Worm (Caenorhabditis elegans) whole organism, L4 larva: ENCODE measurements around the gene sprr-2.

Experiments used
- F44E2.7 ChIP-seq: fragments of 200-800 bp; sonication (Bioruptor generic); IDR thresholded peaks from 2 replicates; pipeline ENCODE4 v2.1.2; 2022; ENCODE audit warnings: missing genetic modification characterization, missing compliant biosample characterization
- F49E8.2 ChIP-seq: sonication (generic microtip); optimal IDR thresholded peaks from 2 replicates; lab custom pipeline; 2016; ENCODE audit warnings: missing compliant biosample characterization, mild to moderate bottlenecking, missing genetic modification characterization, borderline replicate concordance
- R02D3.7 ChIP-seq: fragments of 150-350 bp; sonication (generic microtip); optimal IDR thresholded peaks from 3 replicates; lab custom pipeline; 2014; ENCODE audit warnings: missing biosample characterization, missing genetic modification characterization
- T20F7.1 ChIP-seq: fragments of 200-800 bp; sonication (Bioruptor generic); optimal IDR thresholded peaks from 2 replicates; lab custom pipeline; 2018; ENCODE audit warnings: mild to moderate bottlenecking, missing genetic modification characterization, missing compliant biosample characterization
- Y75B8A.6 ChIP-seq: fragments of 200-800 bp; sonication (Bioruptor generic); IDR thresholded peaks from 2 replicates; pipeline ENCODE4 v1.3.6; 2022; ENCODE audit warnings: missing genetic modification reagents, missing genetic modification characterization, missing compliant biosample characterization
- aha-1 ChIP-seq: fragments of 150-350 bp; peaks from one replicate; lab custom pipeline; 2014; ENCODE audit warnings: missing biosample characterization, missing genetic modification characterization
- ceh-44 ChIP-seq: fragments of 200-800 bp; sonication (Bioruptor generic); IDR thresholded peaks from 2 replicates; pipeline ENCODE4 v1.3.6; 2022; ENCODE audit warnings: missing genetic modification reagents, missing genetic modification characterization, missing compliant biosample characterization
- ces-1 ChIP-seq: fragments of 150-350 bp; sonication (generic microtip); optimal IDR thresholded peaks from 4 replicates; lab custom pipeline; 2014; ENCODE audit warnings: missing biosample characterization, missing genetic modification reagents, missing genetic modification characterization
- daf-12 ChIP-seq: fragments of 150-350 bp; optimal IDR thresholded peaks from 2 replicates; lab custom pipeline; 2014; ENCODE audit warnings: missing biosample characterization, missing genetic modification reagents, missing genetic modification characterization
- daf-16 ChIP-seq, 3 experiments: sonication (generic microtip); optimal IDR thresholded peaks; 2 replicates each; lab custom pipeline; 2016 to 2017; ENCODE audit warnings: missing genetic modification characterization in 3 of 3, missing genetic modification reagents in 3 of 3, mild to moderate bottlenecking in 2 of 3, missing compliant biosample characterization in 2 of 3, missing biosample characterization in 1 of 3, moderate library complexity in 1 of 3
- daf-19 ChIP-seq: fragments of 200-800 bp; sonication (Bioruptor generic); conservative IDR thresholded peaks from 2 replicates; pipeline ENCODE4 v1.3.6; 2022; ENCODE audit warnings: missing genetic modification characterization, missing compliant biosample characterization
- dmd-6 ChIP-seq: fragments of 200-800 bp; sonication (Bioruptor generic); IDR thresholded peaks from 2 replicates; pipeline ENCODE4 v1.3.6; 2022; ENCODE audit warnings: missing genetic modification reagents, missing genetic modification characterization, missing compliant biosample characterization
- dmd-8 ChIP-seq: fragments of 200-800 bp; sonication (Bioruptor generic); IDR thresholded peaks from 2 replicates; pipeline ENCODE4 v1.3.6; 2022; ENCODE audit warnings: missing genetic modification characterization, missing compliant biosample characterization
- dmd-9 ChIP-seq: fragments of 200-800 bp; sonication (Bioruptor generic); IDR thresholded peaks from 2 replicates; pipeline ENCODE4 v1.3.6; 2022; ENCODE audit warnings: missing genetic modification reagents, missing genetic modification characterization, missing compliant biosample characterization
- duxl-1 ChIP-seq: sonication (generic microtip); optimal IDR thresholded peaks from 2 replicates; lab custom pipeline; 2016; ENCODE audit warnings: mild to moderate bottlenecking, missing genetic modification characterization, moderate library complexity, missing compliant biosample characterization; ENCODE audit not compliant: poor library complexity
- dve-1 ChIP-seq: sonication (generic microtip); optimal IDR thresholded peaks from 2 replicates; lab custom pipeline; 2017; ENCODE audit warnings: antibody characterized with exemption, mild to moderate bottlenecking, missing genetic modification characterization, missing compliant biosample characterization; ENCODE audit not compliant: insufficient read depth
- egl-27 ChIP-seq: sonication (generic microtip); optimal IDR thresholded peaks from 3 replicates; lab custom pipeline; 2017; ENCODE audit warnings: missing biosample characterization, missing genetic modification reagents, missing genetic modification characterization
- fkh-10 ChIP-seq: fragments of 150-350 bp; optimal IDR thresholded peaks from 2 replicates; lab custom pipeline; 2014; ENCODE audit warnings: missing biosample characterization, missing genetic modification reagents, missing genetic modification characterization
- fos-1 ChIP-seq: fragments of 150-350 bp; optimal IDR thresholded peaks from 2 replicates; lab custom pipeline; 2014; ENCODE audit warnings: missing biosample characterization, missing genetic modification characterization
- hlh-11 ChIP-seq: fragments of 200-800 bp; sonication (Bioruptor generic); optimal IDR thresholded peaks from 2 replicates; lab custom pipeline; 2018; ENCODE audit warnings: mild to moderate bottlenecking, missing genetic modification characterization, missing compliant biosample characterization
- hlh-30 ChIP-seq: sonication (generic microtip); optimal IDR thresholded peaks from 2 replicates; lab custom pipeline; 2017; ENCODE audit warnings: antibody characterized with exemption, mild to moderate bottlenecking, missing genetic modification characterization, missing compliant biosample characterization; ENCODE audit not compliant: insufficient read depth
- jun-1 ChIP-seq: fragments of 150-350 bp; optimal IDR thresholded peaks from 2 replicates; lab custom pipeline; 2014; ENCODE audit warnings: missing biosample characterization, missing genetic modification reagents, missing genetic modification characterization
- lin-1 ChIP-seq: fragments of 200-800 bp; sonication (Bioruptor generic); IDR thresholded peaks from 2 replicates; pipeline ENCODE4 v1.3.6; 2022; ENCODE audit warnings: missing genetic modification reagents, missing genetic modification characterization, missing compliant biosample characterization
- lin-13 ChIP-seq: fragments of 150-350 bp; optimal IDR thresholded peaks from 2 replicates; lab custom pipeline; 2014; ENCODE audit warnings: missing biosample characterization, missing genetic modification reagents, missing genetic modification characterization
- lin-38 ChIP-seq: fragments of 200-800 bp; sonication (Bioruptor generic); IDR thresholded peaks from 2 replicates; pipeline ENCODE4 v1.3.6; 2022; ENCODE audit warnings: missing genetic modification reagents, missing genetic modification characterization, missing compliant biosample characterization
- lsy-2 ChIP-seq, 2 experiments: fragments of 150-350 bp in 1 of 2; sonication (generic microtip) in 1 of 2; optimal IDR thresholded peaks; 2 replicates each; lab custom pipeline; 2014 to 2017; ENCODE audit warnings: missing biosample characterization in 2 of 2, missing genetic modification characterization in 2 of 2
- madf-5 ChIP-seq, 2 experiments: fragments of 200-800 bp; sonication (Bioruptor generic); IDR thresholded peaks; 2 replicates each; pipeline ENCODE4 v1.3.6; 2022; ENCODE audit warnings: missing compliant biosample characterization in 2 of 2, missing genetic modification characterization in 2 of 2
- mdl-1 ChIP-seq, 2 experiments: fragments of 150-350 bp in 1 of 2; sonication (generic microtip) in 1 of 2; optimal IDR thresholded peaks; 2 replicates each; lab custom pipeline; 2014 to 2017; ENCODE audit warnings: missing biosample characterization in 2 of 2, missing genetic modification characterization in 2 of 2
- mep-1 ChIP-seq: fragments of 150-350 bp; sonication (generic microtip); optimal IDR thresholded peaks from 3 replicates; lab custom pipeline; 2014; ENCODE audit warnings: missing biosample characterization, missing genetic modification characterization
- mes-2 ChIP-seq: sonication (generic microtip); optimal IDR thresholded peaks from 2 replicates; lab custom pipeline; 2016; ENCODE audit warnings: missing genotype, mild to moderate bottlenecking, missing genetic modification characterization, missing compliant biosample characterization; ENCODE audit not compliant: poor library complexity, severe bottlenecking
- mxl-2 ChIP-seq: fragments of 200-800 bp; sonication (Bioruptor generic); conservative IDR thresholded peaks from 2 replicates; pipeline ENCODE4 v1.3.6; 2022; ENCODE audit warnings: missing genetic modification reagents, missing genetic modification characterization, missing compliant biosample characterization
- mxl-3 ChIP-seq: fragments of 200-800 bp; sonication (Bioruptor generic); optimal IDR thresholded peaks from 2 replicates; lab custom pipeline; 2018; ENCODE audit warnings: mild to moderate bottlenecking, missing genetic modification characterization, missing compliant biosample characterization
- nhr-10 ChIP-seq: fragments of 150-350 bp; optimal IDR thresholded peaks from 2 replicates; lab custom pipeline; 2014; ENCODE audit warnings: missing biosample characterization, missing genetic modification characterization
- nhr-28 ChIP-seq: fragments of 150-350 bp; optimal IDR thresholded peaks from 2 replicates; lab custom pipeline; 2014; ENCODE audit warnings: missing biosample characterization, missing genetic modification characterization
- nhr-41 ChIP-seq: fragments of 200-800 bp; sonication (Bioruptor generic); IDR thresholded peaks from 2 replicates; pipeline ENCODE4 v1.3.6; 2022; ENCODE audit warnings: missing genetic modification reagents, missing genetic modification characterization, missing compliant biosample characterization
- nhr-6 ChIP-seq: fragments of 150-350 bp; optimal IDR thresholded peaks from 2 replicates; lab custom pipeline; 2014; ENCODE audit warnings: missing biosample characterization, missing genetic modification characterization
- pha-4 ChIP-seq, 2 experiments: fragments of 150-350 bp in 1 of 2; fragments of 200-800 bp in 1 of 2; sonication (Bioruptor generic) in 1 of 2; IDR thresholded peaks in 1 of 2; optimal IDR thresholded peaks in 1 of 2; 2 replicates each; pipeline versions ENCODE4 v1.3.6 to Lab custom; 2014 to 2022; ENCODE audit warnings: missing genetic modification characterization in 2 of 2, missing genetic modification reagents in 2 of 2, missing biosample characterization in 1 of 2, missing compliant biosample characterization in 1 of 2
- pqm-1 ChIP-seq: sonication (generic microtip); optimal IDR thresholded peaks from 2 replicates; lab custom pipeline; 2017; ENCODE audit warnings: missing biosample characterization, missing genetic modification characterization
- skn-1 ChIP-seq: fragments of 150-350 bp; optimal IDR thresholded peaks from 2 replicates; lab custom pipeline; 2014; ENCODE audit warnings: missing biosample characterization, missing genetic modification characterization
- snpc-4 ChIP-seq: fragments of 150-350 bp; optimal IDR thresholded peaks from 2 replicates; lab custom pipeline; 2014; ENCODE audit warnings: missing biosample characterization, missing genetic modification characterization
- tra-1 ChIP-seq: fragments of 200-800 bp; sonication (Bioruptor generic); IDR thresholded peaks from 2 replicates; pipeline ENCODE4 v1.3.6; 2022; ENCODE audit warnings: missing genetic modification reagents, missing genetic modification characterization, missing compliant biosample characterization
- unc-39 ChIP-seq: sonication (generic microtip); optimal IDR thresholded peaks from 2 replicates; lab custom pipeline; 2017; ENCODE audit warnings: missing biosample characterization, missing genetic modification characterization
- vab-7 ChIP-seq: fragments of 200-800 bp; sonication (Bioruptor generic); IDR thresholded peaks from 2 replicates; pipeline ENCODE4 v1.3.6; 2022; ENCODE audit warnings: missing genetic modification reagents, missing genetic modification characterization, missing compliant biosample characterization
- zag-1 ChIP-seq: fragments of 150-350 bp; optimal IDR thresholded peaks from 2 replicates; lab custom pipeline; 2014; ENCODE audit warnings: missing biosample characterization, missing genetic modification characterization
- zfp-3 ChIP-seq: fragments of 200-800 bp; sonication (Bioruptor generic); conservative IDR thresholded peaks from 2 replicates; pipeline ENCODE4 v1.3.6; 2022; ENCODE audit warnings: missing genetic modification reagents, missing genetic modification characterization, missing compliant biosample characterization
- ztf-7 ChIP-seq: fragments of 150-350 bp; optimal IDR thresholded peaks from 2 replicates; lab custom pipeline; 2014; ENCODE audit warnings: missing biosample characterization, missing genetic modification characterization

sprr-2 gene

ce11 chrX:14808796-14809195 lies 15.6 kb downstream of the sprr-2 start (continued):
- TF ChIP-seq dmd-9 (GFP tag; lab: Robert Waterston, UW): no peak
- peak in 1 of 2 experiments; percentile 16 for TF ChIP-seq lsy-2 (tag; optimal IDR thresholded peaks at IDR 0.05; lab: Kevin White, UChicago)
- no peak for TF ChIP-seq F44E2.7 (GFP tag; lab: Robert Waterston, UW)
- 0 out of 2 replicates have a peak, but pooled peaks have one; percentile 25 for TF ChIP-seq lin-38 (GFP tag; lab: Robert Waterston, UW)
- 0 out of 2 replicates have a peak, but pooled peaks have one; percentile 53 for TF ChIP-seq zfp-3
- no peak for TF ChIP-seq mxl-3 (GFP tag; lab: Kevin White, UChicago)
- TF ChIP-seq nhr-41 (GFP tag; lab: Robert Waterston, UW): no peak
- TF ChIP-seq fkh-10 (GFP tag; lab: Kevin White, UChicago): no peak
- TF ChIP-seq duxl-1 (tag; lab: Kevin White, UChicago): peak; percentile 22
- TF ChIP-seq dve-1 (tag; lab: Kevin White, UChicago): peak; percentile 35
- no peak for TF ChIP-seq ces-1
- peak; percentile 13 for TF ChIP-seq hlh-11 (tag; lab: Kevin White, UChicago)
- no peak for TF ChIP-seq mxl-2
- TF ChIP-seq ztf-7: no peak
- no peak for TF ChIP-seq unc-39 (tag; lab: Kevin White, UChicago)
- TF ChIP-seq dmd-8: no peak
- TF ChIP-seq pqm-1 (tag; lab: Kevin White, UChicago): no peak
- no peak for TF ChIP-seq skn-1 (tag; lab: Kevin White, UChicago)
- TF ChIP-seq mdl-1 (tag; optimal IDR thresholded peaks at IDR 0.05; lab: Kevin White, UChicago): no peak
- TF ChIP-seq mes-2 (tag; lab: Kevin White, UChicago): no peak
- TF ChIP-seq jun-1 (tag; lab: Kevin White, UChicago): no peak
- no peak for TF ChIP-seq lin-1 (GFP tag; lab: Robert Waterston, UW)
- TF ChIP-seq lin-13 (GFP tag; lab: Kevin White, UChicago): no peak
- no peak for TF ChIP-seq zag-1
- TF ChIP-seq nhr-6: no peak

ce11 chrX:14809905-14810304 lies 16.7 kb downstream of the sprr-2 start:
- TF ChIP-seq tra-1 (GFP tag; lab: Robert Waterston, UW): 0 out of 2 replicates have a peak, but pooled peaks have one; percentile 22
- TF ChIP-seq hlh-11 (tag; lab: Kevin White, UChicago): peak; percentile 20
- TF ChIP-seq daf-12: no peak
- TF ChIP-seq jun-1 (tag; lab: Kevin White, UChicago): no peak
- no peak for TF ChIP-seq R02D3.7 (tag; lab: Kevin White, UChicago)
- no peak for TF ChIP-seq daf-19 (GFP tag; lab: Robert Waterston, UW)
- peak; percentile 54 for TF ChIP-seq hlh-30 (tag; lab: Kevin White, UChicago)
- TF ChIP-seq T20F7.1 (GFP tag; lab: Kevin White, UChicago): peak; percentile 41
- TF ChIP-seq mxl-2: peak; percentile 96
- no peak for TF ChIP-seq F49E8.2 (tag; lab: Kevin White, UChicago)
- TF ChIP-seq ceh-44 (GFP tag; lab: Robert Waterston, UW): no peak
- no peak for TF ChIP-seq aha-1 (tag; lab: Kevin White, UChicago)
- no peak for TF ChIP-seq daf-16 (GFP tag; optimal IDR thresholded peaks at IDR 0.05; lab: Kevin White, UChicago)
- peak; percentile 50 for TF ChIP-seq daf-16 (tag; optimal IDR thresholded peaks at IDR 0.05; lab: Kevin White, UChicago)
- no peak for TF ChIP-seq zag-1
- TF ChIP-seq nhr-28: peak; percentile 9
- peak; percentile 70 for TF ChIP-seq dmd-6
- TF ChIP-seq, all 104 proteins: peak for 8

- no peak for TF ChIP-seq zag-1
- no peak for TF ChIP-seq mxl-2
- TF ChIP-seq mep-1 (tag; lab: Kevin White, UChicago): peak; percentile 75
- TF ChIP-seq Y75B8A.6: no peak
- TF ChIP-seq nhr-10: peak; percentile 72
- peak; percentile 87 for TF ChIP-seq dmd-6
- no peak for TF ChIP-seq fos-1 (tag; lab: Kevin White, UChicago)
- no peak for TF ChIP-seq egl-27 (tag; lab: Kevin White, UChicago)
- TF ChIP-seq ceh-44 (GFP tag; lab: Robert Waterston, UW): no peak
- no peak for TF ChIP-seq madf-5 (GFP tag; IDR thresholded peaks at IDR 0.05; lab: Robert Waterston, UW)
- no peak for TF ChIP-seq nhr-41 (GFP tag; lab: Robert Waterston, UW)
- TF ChIP-seq vab-7: no peak
- peak; percentile 52 for TF ChIP-seq mes-2 (tag; lab: Kevin White, UChicago)
- TF ChIP-seq snpc-4: no peak
- no peak for TF ChIP-seq R02D3.7 (tag; lab: Kevin White, UChicago)
- TF ChIP-seq ces-1: no peak
- TF ChIP-seq daf-12: no peak
- no peak for TF ChIP-seq pha-4 (GFP tag; IDR thresholded peaks at IDR 0.05; lab: Robert Waterston, UW)
- TF ChIP-seq pha-4 (tag; optimal IDR thresholded peaks at IDR 0.05; lab: Kevin White, UChicago): peak; percentile 39
- TF ChIP-seq dmd-9 (GFP tag; lab: Robert Waterston, UW): no peak
Measured at ce11 chrX:14810718-14811117, 17.5 kb downstream of the sprr-2 start, which contains the start of gene atf-4. Gene atf-4, minus strand, starts transcription at chrX:14810810.
